Worm (Caenorhabditis elegans) whole organism, L4 larva: ENCODE data around the gene C55C3.4.

Experiments used
- F37D6.2 ChIP-seq: sonication (generic microtip); optimal IDR thresholded peaks from 2 replicates; lab custom pipeline; 2016; ENCODE audit warnings: mild to moderate bottlenecking, missing genetic modification characterization, missing compliant biosample characterization
- F49E8.2 ChIP-seq: sonication (generic microtip); optimal IDR thresholded peaks from 2 replicates; lab custom pipeline; 2016; ENCODE audit warnings: missing compliant biosample characterization, mild to moderate bottlenecking, missing genetic modification characterization, borderline replicate concordance
- ZK337.2 ChIP-seq: fragments of 200-800 bp; sonication (Bioruptor generic); IDR thresholded peaks from 2 replicates; pipeline ENCODE4 v1.3.6; 2022; ENCODE audit warnings: missing genetic modification reagents, missing genetic modification characterization, missing compliant biosample characterization
- aly-2 ChIP-seq: sonication (generic microtip); optimal IDR thresholded peaks from 2 replicates; lab custom pipeline; 2018; ENCODE audit warnings: missing biosample characterization, missing genetic modification characterization
- ama-1 ChIP-seq: fragments of 150-350 bp; optimal IDR thresholded peaks from 2 replicates; lab custom pipeline; 2014; ENCODE audit warnings: inconsistent platforms, mixed read lengths
- ceh-28 ChIP-seq: fragments of 150-350 bp; optimal IDR thresholded peaks from 2 replicates; lab custom pipeline; 2014; ENCODE audit warnings: missing biosample characterization, missing genetic modification reagents, missing genetic modification characterization
- ceh-32 ChIP-seq: sonication (generic microtip); optimal IDR thresholded peaks from 2 replicates; lab custom pipeline; 2016; ENCODE audit warnings: mild to moderate bottlenecking, missing genetic modification characterization, missing compliant biosample characterization; ENCODE audit not compliant: poor library complexity
- ceh-62 ChIP-seq: sonication (generic microtip); optimal IDR thresholded peaks from 2 replicates; lab custom pipeline; 2017; ENCODE audit warnings: missing biosample characterization, missing genetic modification characterization
- ces-1 ChIP-seq: fragments of 150-350 bp; sonication (generic microtip); optimal IDR thresholded peaks from 4 replicates; lab custom pipeline; 2014; ENCODE audit warnings: missing biosample characterization, missing genetic modification reagents, missing genetic modification characterization
- ctbp-1 ChIP-seq: fragments of 200-800 bp; sonication (Bioruptor generic); IDR thresholded peaks from 2 replicates; pipeline ENCODE4 v1.3.6; 2022; ENCODE audit warnings: missing genetic modification reagents, missing genetic modification characterization, missing compliant biosample characterization
- dmd-6 ChIP-seq: fragments of 200-800 bp; sonication (Bioruptor generic); IDR thresholded peaks from 2 replicates; pipeline ENCODE4 v1.3.6; 2022; ENCODE audit warnings: missing genetic modification reagents, missing genetic modification characterization, missing compliant biosample characterization
- dve-1 ChIP-seq: sonication (generic microtip); optimal IDR thresholded peaks from 2 replicates; lab custom pipeline; 2017; ENCODE audit warnings: antibody characterized with exemption, mild to moderate bottlenecking, missing genetic modification characterization, missing compliant biosample characterization; ENCODE audit not compliant: insufficient read depth
- fkh-10 ChIP-seq: fragments of 150-350 bp; optimal IDR thresholded peaks from 2 replicates; lab custom pipeline; 2014; ENCODE audit warnings: missing biosample characterization, missing genetic modification reagents, missing genetic modification characterization
- fos-1 ChIP-seq: fragments of 150-350 bp; optimal IDR thresholded peaks from 2 replicates; lab custom pipeline; 2014; ENCODE audit warnings: missing biosample characterization, missing genetic modification characterization
- gei-8 ChIP-seq: fragments of 200-800 bp; sonication (Bioruptor generic); optimal IDR thresholded peaks from 2 replicates; lab custom pipeline; 2018; ENCODE audit warnings: mild to moderate bottlenecking, missing genetic modification characterization, missing compliant biosample characterization
- hlh-11 ChIP-seq: fragments of 200-800 bp; sonication (Bioruptor generic); optimal IDR thresholded peaks from 2 replicates; lab custom pipeline; 2018; ENCODE audit warnings: mild to moderate bottlenecking, missing genetic modification characterization, missing compliant biosample characterization
- hmg-1.1 ChIP-seq: fragments of 200-800 bp; sonication (Bioruptor generic); IDR thresholded peaks from 2 replicates; pipeline ENCODE4 v1.3.6; 2022; ENCODE audit warnings: missing genetic modification reagents, missing genetic modification characterization, missing compliant biosample characterization
- lim-7 ChIP-seq: fragments of 200-800 bp; sonication (Bioruptor generic); IDR thresholded peaks from 2 replicates; pipeline ENCODE4 v1.3.6; 2022; ENCODE audit warnings: missing genetic modification characterization, missing compliant biosample characterization
- lin-13 ChIP-seq: fragments of 150-350 bp; optimal IDR thresholded peaks from 2 replicates; lab custom pipeline; 2014; ENCODE audit warnings: missing biosample characterization, missing genetic modification reagents, missing genetic modification characterization
- lsy-2 ChIP-seq, 2 experiments: fragments of 150-350 bp in 1 of 2; sonication (generic microtip) in 1 of 2; optimal IDR thresholded peaks; 2 replicates each; lab custom pipeline; 2014 to 2017; ENCODE audit warnings: missing biosample characterization in 2 of 2, missing genetic modification characterization in 2 of 2
- madf-5 ChIP-seq, 2 experiments: fragments of 200-800 bp; sonication (Bioruptor generic); IDR thresholded peaks; 2 replicates each; pipeline ENCODE4 v1.3.6; 2022; ENCODE audit warnings: missing compliant biosample characterization in 2 of 2, missing genetic modification characterization in 2 of 2
- mdt-29 ChIP-seq: fragments of 200-800 bp; sonication (Bioruptor generic); IDR thresholded peaks from 2 replicates; pipeline ENCODE4 v1.3.6; 2022; ENCODE audit warnings: missing genetic modification reagents, missing genetic modification characterization, missing compliant biosample characterization
- mxl-2 ChIP-seq: fragments of 200-800 bp; sonication (Bioruptor generic); conservative IDR thresholded peaks from 2 replicates; pipeline ENCODE4 v1.3.6; 2022; ENCODE audit warnings: missing genetic modification reagents, missing genetic modification characterization, missing compliant biosample characterization
- mxl-3 ChIP-seq: fragments of 200-800 bp; sonication (Bioruptor generic); optimal IDR thresholded peaks from 2 replicates; lab custom pipeline; 2018; ENCODE audit warnings: mild to moderate bottlenecking, missing genetic modification characterization, missing compliant biosample characterization
- nhr-111 ChIP-seq: fragments of 200-800 bp; sonication (Bioruptor generic); optimal IDR thresholded peaks from 2 replicates; lab custom pipeline; 2018; ENCODE audit warnings: mild to moderate bottlenecking, missing genetic modification characterization, missing compliant biosample characterization
- nhr-25 ChIP-seq: sonication (generic microtip); optimal IDR thresholded peaks from 2 replicates; lab custom pipeline; 2017; ENCODE audit warnings: missing genetic modification characterization, mild to moderate bottlenecking, missing compliant biosample characterization, antibody characterized with exemption, moderate library complexity, borderline replicate concordance; ENCODE audit not compliant: insufficient read depth
- nhr-77 ChIP-seq: fragments of 150-350 bp; optimal IDR thresholded peaks from 2 replicates; lab custom pipeline; 2014; ENCODE audit warnings: missing biosample characterization, missing genetic modification characterization
- pha-4 ChIP-seq, 2 experiments: fragments of 150-350 bp in 1 of 2; fragments of 200-800 bp in 1 of 2; sonication (Bioruptor generic) in 1 of 2; IDR thresholded peaks in 1 of 2; optimal IDR thresholded peaks in 1 of 2; 2 replicates each; pipeline versions ENCODE4 v1.3.6 to Lab custom; 2014 to 2022; ENCODE audit warnings: missing genetic modification characterization in 2 of 2, missing genetic modification reagents in 2 of 2, missing biosample characterization in 1 of 2, missing compliant biosample characterization in 1 of 2
- php-3 ChIP-seq: fragments of 200-800 bp; sonication (Bioruptor generic); IDR thresholded peaks from 2 replicates; pipeline ENCODE4 v1.3.6; 2022; ENCODE audit warnings: missing genetic modification reagents, missing genetic modification characterization, missing compliant biosample characterization
- rbr-2 ChIP-seq: sonication (generic microtip); optimal IDR thresholded peaks from 2 replicates; lab custom pipeline; 2016; ENCODE audit warnings: missing genotype, missing genetic modification characterization, missing compliant biosample characterization
- saeg-2 ChIP-seq: fragments of 200-800 bp; sonication (Bioruptor generic); IDR thresholded peaks from 2 replicates; pipeline ENCODE4 v1.3.6; 2022; ENCODE audit warnings: missing genetic modification reagents, missing genetic modification characterization, missing compliant biosample characterization
- snpc-1.2 ChIP-seq: fragments of 200-800 bp; sonication (Bioruptor generic); IDR thresholded peaks from 2 replicates; pipeline ENCODE4 v1.3.6; 2022; ENCODE audit warnings: missing genetic modification reagents, missing genetic modification characterization, missing compliant biosample characterization
- tra-1 ChIP-seq: fragments of 200-800 bp; sonication (Bioruptor generic); IDR thresholded peaks from 2 replicates; pipeline ENCODE4 v1.3.6; 2022; ENCODE audit warnings: missing genetic modification reagents, missing genetic modification characterization, missing compliant biosample characterization
- unc-130 ChIP-seq: sonication (generic microtip); optimal IDR thresholded peaks from 2 replicates; lab custom pipeline; 2016; ENCODE audit warnings: missing genetic modification reagents, missing genetic modification characterization, missing compliant biosample characterization
- unc-62 ChIP-seq, 3 experiments: fragments of 150-350 bp in 1 of 3; sonication (generic microtip); optimal IDR thresholded peaks in 2 of 3; peaks in 1 of 3; 1 replicate in 1 of 3; 2 replicates in 2 of 3; lab custom pipeline; 2014 to 2017; ENCODE audit warnings: missing biosample characterization in 3 of 3, missing genetic modification characterization in 3 of 3, missing genetic modification reagents in 3 of 3, missing genotype in 1 of 3

Gene C55C3.4

DNA sequence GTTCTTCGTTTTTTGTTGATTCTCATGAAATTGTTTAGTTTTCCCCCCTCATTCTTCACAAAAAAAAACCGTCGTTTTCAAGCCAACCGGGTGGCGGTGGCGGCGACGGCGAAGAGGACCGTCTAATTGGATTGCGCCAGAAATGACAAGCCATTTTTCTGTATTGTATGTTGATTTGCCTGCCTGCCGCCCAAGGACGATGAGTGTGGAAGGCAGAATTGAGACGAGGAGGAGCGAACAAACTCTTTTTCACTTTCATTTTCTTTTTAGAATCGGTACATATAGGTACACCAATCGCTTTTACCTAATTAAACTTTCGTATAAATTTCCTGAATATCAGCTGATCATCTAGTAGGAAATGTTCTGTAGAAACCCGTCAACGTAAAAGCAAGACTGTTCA lies 23.7 kb upstream of the C55C3.4 start:
- peak; percentile 17 for TF ChIP-seq nhr-25 (tag; lab: Kevin White, UChicago)
- TF ChIP-seq ZK337.2 = no peak
- TF ChIP-seq dmd-6 (GFP tag; lab: Robert Waterston, UW) = no peak
- TF ChIP-seq, all 104 proteins: peak for 1

DNA sequence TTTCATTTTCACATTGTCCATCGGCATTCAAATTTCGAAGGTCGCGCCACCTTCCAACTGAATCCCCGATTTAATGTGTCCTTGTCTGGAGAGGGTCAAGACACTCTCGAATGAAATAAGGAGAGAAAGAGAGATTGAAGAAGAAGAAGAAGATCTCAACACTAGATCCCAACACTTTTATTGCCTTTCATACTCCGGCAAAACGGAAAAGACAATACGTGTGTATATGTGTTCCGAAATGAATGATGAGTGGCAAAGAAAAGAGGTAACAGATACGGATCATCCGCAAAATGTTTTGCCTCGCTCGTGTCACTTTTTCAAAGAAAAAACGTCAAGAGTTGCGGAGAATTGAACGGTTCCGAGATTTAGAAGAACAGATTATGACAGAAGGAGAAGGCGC lies 22.4 kb upstream of the C55C3.4 start:
- TF ChIP-seq lin-13 (GFP tag; lab: Kevin White, UChicago) (no peak), unc-62 (GFP tag; optimal IDR thresholded peaks at IDR 0.05 in 1 of 2; lab: Kevin White, UChicago) (peak in 1 of 2 experiments; percentile 85), unc-62 (tag; optimal IDR thresholded peaks at IDR 0.05; lab: Kevin White, UChicago) (no peak), nhr-25 (tag; lab: Kevin White, UChicago) (peak; percentile 10), F37D6.2 (tag; lab: Kevin White, UChicago) (no peak)

DNA sequence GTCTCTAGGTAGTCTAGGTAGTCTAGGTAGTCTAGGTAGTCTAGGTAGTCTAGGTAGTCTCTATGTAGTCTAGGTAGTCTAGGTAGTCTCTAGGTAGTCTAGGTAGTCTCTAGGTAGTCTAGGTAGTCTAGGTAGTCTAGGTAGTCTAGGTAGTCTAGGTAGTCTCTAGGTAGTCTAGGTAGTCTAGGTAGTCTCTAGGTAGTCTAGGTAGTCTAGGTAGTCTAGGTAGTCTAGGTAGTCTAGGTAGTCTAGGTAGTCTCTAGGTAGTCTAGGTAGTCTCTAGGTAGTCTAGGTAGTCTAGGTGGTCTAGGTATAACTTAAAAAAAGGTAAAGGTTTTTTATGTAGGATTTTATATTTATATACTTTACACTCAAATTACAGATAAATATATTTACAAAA lies 13.2 kb upstream of the C55C3.4 start:
- 0 out of 2 replicates have a peak, but pooled peaks have one; percentile 31 for TF ChIP-seq tra-1 (GFP tag; lab: Robert Waterston, UW)
- TF ChIP-seq madf-5 (GFP tag; IDR thresholded peaks at IDR 0.05; lab: Robert Waterston, UW) = 0 out of 4 replicates have a peak, but pooled peaks of 1 of the 2 experiments have one; percentile 5
- TF ChIP-seq lim-7 (GFP tag; lab: Robert Waterston, UW) = 0 out of 2 replicates have a peak, but pooled peaks have one; percentile 53
- TF ChIP-seq, all 104 proteins: peak for 3; not testable (repeated sequence) for 101

DNA sequence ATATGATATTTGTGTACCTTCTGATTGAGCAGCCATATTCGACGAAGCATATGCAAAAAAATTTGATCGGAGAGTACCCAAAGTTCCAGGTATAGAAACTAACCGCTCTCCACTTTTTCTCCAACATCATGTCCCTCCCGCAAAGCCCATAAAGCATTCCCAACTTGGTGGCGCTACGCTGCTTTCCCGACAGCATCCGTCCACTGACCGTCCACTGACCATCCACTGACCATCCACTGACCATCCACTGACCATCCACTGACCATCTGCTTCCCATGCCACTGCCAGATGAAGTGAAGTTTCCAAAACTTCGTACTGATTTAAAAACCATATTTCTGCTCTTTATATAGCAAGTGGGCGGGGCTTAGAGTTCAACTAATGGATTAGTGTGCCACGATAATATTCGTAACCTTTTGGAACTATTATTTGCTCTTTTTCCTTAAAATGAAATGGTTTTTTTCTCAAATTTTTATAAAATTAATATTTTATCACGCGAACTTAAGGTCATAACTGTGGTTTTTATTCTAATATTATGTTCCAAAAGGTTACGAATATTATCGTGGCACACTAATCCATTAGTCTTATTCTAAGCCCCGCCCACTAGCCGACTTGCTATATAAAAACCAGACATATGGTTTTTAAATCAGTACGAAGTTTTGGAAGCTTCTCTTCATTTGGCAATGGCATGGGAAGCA lies 12.6 kb upstream of the C55C3.4 start, which contains the start of gene C55C3.8:
Gene C55C3.8 (plus strand): TSS at position 645 of the 695 bp plus-strand sequence.
- TF ChIP-seq F49E8.2 (tag; lab: Kevin White, UChicago) (no peak), hlh-11 (no peak), unc-62 (GFP tag; optimal IDR thresholded peaks at IDR 0.05 in 1 of 2; lab: Kevin White, UChicago) (peak in 1 of 2 experiments; percentile 94), unc-62 (tag; optimal IDR thresholded peaks at IDR 0.05; lab: Kevin White, UChicago) (no peak), mxl-2 (no peak)
- TF ChIP-seq, all 104 proteins: peak for 1

DNA sequence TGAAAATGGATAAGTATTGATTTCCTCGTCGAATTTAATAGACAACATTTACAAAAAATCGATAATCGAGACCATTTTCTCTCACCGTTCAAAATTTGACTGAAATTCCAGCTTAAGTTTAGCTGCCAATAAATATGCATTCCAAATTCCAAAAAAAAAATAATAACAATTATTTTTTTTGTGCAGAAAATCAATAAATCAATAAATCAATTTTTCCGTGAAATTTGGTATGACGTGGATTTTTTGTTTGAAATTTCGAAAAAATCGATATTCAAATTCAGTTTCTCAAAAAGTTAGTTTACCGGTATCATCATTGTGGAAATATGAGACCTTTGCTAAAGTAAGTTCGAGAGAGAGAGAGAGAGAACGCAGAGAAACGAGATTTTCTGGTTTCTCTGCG lies 7.1 kb upstream of the C55C3.4 start, which contains the start of gene C55C3.3:
Gene C55C3.3 (plus strand): TSS at position 274 of the 400 bp plus-strand sequence.
- TF ChIP-seq fkh-10 (GFP tag; lab: Kevin White, UChicago) = no peak
- no peak for TF ChIP-seq ces-1 (GFP tag; lab: Kevin White, UChicago)
- no peak for TF ChIP-seq ama-1 (lab: Kevin White, UChicago)
- TF ChIP-seq rbr-2 (tag; lab: Kevin White, UChicago) = no peak
- peak; percentile 99 for TF ChIP-seq ceh-28
- TF ChIP-seq snpc-1.2 (GFP tag; lab: Robert Waterston, UW) = no peak
- TF ChIP-seq ctbp-1 (GFP tag; lab: Robert Waterston, UW) = no peak
- no peak for TF ChIP-seq aly-2 (tag; lab: Kevin White, UChicago)

DNA sequence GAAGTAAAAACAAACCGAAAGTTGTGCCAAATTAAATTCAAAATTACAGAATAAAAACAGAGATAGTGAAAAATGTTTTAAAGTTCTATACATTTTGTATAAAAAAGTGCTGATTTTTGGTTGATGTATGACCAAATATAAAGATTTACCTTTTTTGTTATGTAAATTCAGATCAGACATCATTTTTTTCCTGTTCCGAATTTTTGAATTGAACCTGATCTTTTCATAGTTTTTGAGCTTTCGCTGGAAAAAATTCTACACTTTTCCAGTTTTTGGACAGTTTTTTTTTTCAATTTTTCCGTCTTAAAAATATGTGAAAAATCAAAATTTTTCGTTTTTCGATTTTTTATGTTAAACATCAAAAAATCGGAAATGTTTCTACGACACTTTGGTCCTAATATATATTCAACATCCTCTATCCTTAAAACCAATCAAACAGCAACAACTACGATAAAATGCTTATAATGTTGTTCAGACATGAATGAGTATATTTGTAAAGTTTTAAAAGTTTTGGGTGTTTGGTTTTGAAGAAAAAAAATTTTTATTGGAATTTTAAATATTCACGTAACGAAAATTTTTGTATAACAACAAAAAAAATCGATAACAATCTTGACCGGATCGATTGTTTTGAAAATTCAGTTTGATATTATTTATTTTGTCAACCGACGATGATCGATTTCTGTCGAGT lies 4.7 kb upstream of the C55C3.4 start, which contains the start of the genes C55C3.7 and C55C3.6:
Gene C55C3.7 (minus strand): TSS at position 101 of the 688 bp plus-strand sequence.
Gene C55C3.6 (plus strand): TSS at position 638 of the 688 bp plus-strand sequence.
- TF ChIP-seq dve-1 (tag; lab: Kevin White, UChicago) = no peak
- TF ChIP-seq tra-1 (GFP tag; lab: Robert Waterston, UW) = no peak
- TF ChIP-seq ceh-62 (tag; lab: Kevin White, UChicago) = no peak
- TF ChIP-seq dmd-6 (GFP tag; lab: Robert Waterston, UW) = no peak
- no peak for TF ChIP-seq mxl-3
- no peak for TF ChIP-seq lsy-2 (tag; optimal IDR thresholded peaks at IDR 0.05; lab: Kevin White, UChicago)
- no peak for TF ChIP-seq nhr-111 (GFP tag; lab: Kevin White, UChicago)
- no peak for TF ChIP-seq fos-1 (tag; lab: Kevin White, UChicago)
- no peak for TF ChIP-seq ZK337.2
- TF ChIP-seq nhr-77 (tag; lab: Kevin White, UChicago) = no peak
- no peak for TF ChIP-seq mdt-29 (GFP tag; lab: Robert Waterston, UW)
- TF ChIP-seq saeg-2 (GFP tag; lab: Robert Waterston, UW) = no peak
- no peak for TF ChIP-seq unc-130 (GFP tag; lab: Kevin White, UChicago)
- TF ChIP-seq ctbp-1 (GFP tag; lab: Robert Waterston, UW) = no peak
- no peak for TF ChIP-seq hmg-1.1 (GFP tag; lab: Robert Waterston, UW)
- TF ChIP-seq php-3 (GFP tag; lab: Robert Waterston, UW) = no peak
- TF ChIP-seq ceh-32 = no peak
- TF ChIP-seq pha-4 (GFP tag; IDR thresholded peaks at IDR 0.05; lab: Robert Waterston, UW) = no peak
- no peak for TF ChIP-seq pha-4 (tag; optimal IDR thresholded peaks at IDR 0.05; lab: Kevin White, UChicago)
- no peak for TF ChIP-seq gei-8 (GFP tag; lab: Kevin White, UChicago)
